Worm (Caenorhabditis elegans) whole organism, L4 larva: Measurements from ENCODE around the gene romo-1.
A peak's percentile ranks its signal among the peaks of the same experiment; 100 is the strongest.

Experiments
- F49E8.2 ChIP-seq: sonication (generic microtip); optimal IDR thresholded peaks from 2 replicates; lab custom pipeline; 2016; ENCODE audit warnings: missing compliant biosample characterization, mild to moderate bottlenecking, missing genetic modification characterization, borderline replicate concordance
- T20F7.1 ChIP-seq: fragments of 200-800 bp; sonication (Bioruptor generic); optimal IDR thresholded peaks from 2 replicates; lab custom pipeline; 2018; ENCODE audit warnings: mild to moderate bottlenecking, missing genetic modification characterization, missing compliant biosample characterization
- T26A8.4 ChIP-seq: fragments of 200-800 bp; sonication (Bioruptor generic); IDR thresholded peaks from 2 replicates; pipeline ENCODE4 v1.3.6; 2022; ENCODE audit warnings: missing genetic modification characterization, missing compliant biosample characterization
- Y75B8A.6 ChIP-seq: fragments of 200-800 bp; sonication (Bioruptor generic); IDR thresholded peaks from 2 replicates; pipeline ENCODE4 v1.3.6; 2022; ENCODE audit warnings: missing genetic modification reagents, missing genetic modification characterization, missing compliant biosample characterization
- aha-1 ChIP-seq: fragments of 150-350 bp; peaks from one replicate; lab custom pipeline; 2014; ENCODE audit warnings: missing biosample characterization, missing genetic modification characterization
- ama-1 ChIP-seq: fragments of 150-350 bp; optimal IDR thresholded peaks from 2 replicates; lab custom pipeline; 2014; ENCODE audit warnings: inconsistent platforms, mixed read lengths
- arid-1 ChIP-seq: fragments of 200-800 bp; sonication (Bioruptor generic); conservative IDR thresholded peaks from 2 replicates; pipeline ENCODE4 v1.3.6; 2022; ENCODE audit warnings: missing genetic modification reagents, missing genetic modification characterization, missing compliant biosample characterization
- ceh-44 ChIP-seq: fragments of 200-800 bp; sonication (Bioruptor generic); IDR thresholded peaks from 2 replicates; pipeline ENCODE4 v1.3.6; 2022; ENCODE audit warnings: missing genetic modification reagents, missing genetic modification characterization, missing compliant biosample characterization
- ceh-82 ChIP-seq: sonication (generic microtip); optimal IDR thresholded peaks from 2 replicates; lab custom pipeline; 2017; ENCODE audit warnings: missing biosample characterization, missing genetic modification characterization
- ces-1 ChIP-seq: fragments of 150-350 bp; sonication (generic microtip); optimal IDR thresholded peaks from 4 replicates; lab custom pipeline; 2014; ENCODE audit warnings: missing biosample characterization, missing genetic modification reagents, missing genetic modification characterization
- cey-2 ChIP-seq: sonication (generic microtip); optimal IDR thresholded peaks from 3 replicates; lab custom pipeline; 2017; ENCODE audit warnings: missing genetic modification characterization, mild to moderate bottlenecking, missing compliant biosample characterization, antibody characterized with exemption, borderline replicate concordance; ENCODE audit not compliant: insufficient read depth
- daf-19 ChIP-seq: fragments of 200-800 bp; sonication (Bioruptor generic); conservative IDR thresholded peaks from 2 replicates; pipeline ENCODE4 v1.3.6; 2022; ENCODE audit warnings: missing genetic modification characterization, missing compliant biosample characterization
- dmd-6 ChIP-seq: fragments of 200-800 bp; sonication (Bioruptor generic); IDR thresholded peaks from 2 replicates; pipeline ENCODE4 v1.3.6; 2022; ENCODE audit warnings: missing genetic modification reagents, missing genetic modification characterization, missing compliant biosample characterization
- dmd-9 ChIP-seq: fragments of 200-800 bp; sonication (Bioruptor generic); IDR thresholded peaks from 2 replicates; pipeline ENCODE4 v1.3.6; 2022; ENCODE audit warnings: missing genetic modification reagents, missing genetic modification characterization, missing compliant biosample characterization
- dpl-1 ChIP-seq: fragments of 150-350 bp; optimal IDR thresholded peaks from 2 replicates; lab custom pipeline; 2014; ENCODE audit warnings: missing biosample characterization, missing genetic modification reagents, missing genetic modification characterization
- dve-1 ChIP-seq: sonication (generic microtip); optimal IDR thresholded peaks from 2 replicates; lab custom pipeline; 2017; ENCODE audit warnings: antibody characterized with exemption, mild to moderate bottlenecking, missing genetic modification characterization, missing compliant biosample characterization; ENCODE audit not compliant: insufficient read depth
- fkh-10 ChIP-seq: fragments of 150-350 bp; optimal IDR thresholded peaks from 2 replicates; lab custom pipeline; 2014; ENCODE audit warnings: missing biosample characterization, missing genetic modification reagents, missing genetic modification characterization
- hif-1 ChIP-seq, 2 experiments: sonication (generic microtip); optimal IDR thresholded peaks; 2 replicates each; lab custom pipeline; 2016 to 2017; ENCODE audit warnings: missing compliant biosample characterization in 2 of 2, missing genetic modification characterization in 2 of 2, missing genetic modification reagents in 2 of 2, missing genotype in 2 of 2, mild to moderate bottlenecking in 1 of 2
- hlh-11 ChIP-seq: fragments of 200-800 bp; sonication (Bioruptor generic); optimal IDR thresholded peaks from 2 replicates; lab custom pipeline; 2018; ENCODE audit warnings: mild to moderate bottlenecking, missing genetic modification characterization, missing compliant biosample characterization
- hlh-30 ChIP-seq: sonication (generic microtip); optimal IDR thresholded peaks from 2 replicates; lab custom pipeline; 2017; ENCODE audit warnings: antibody characterized with exemption, mild to moderate bottlenecking, missing genetic modification characterization, missing compliant biosample characterization; ENCODE audit not compliant: insufficient read depth
- lin-1 ChIP-seq: fragments of 200-800 bp; sonication (Bioruptor generic); IDR thresholded peaks from 2 replicates; pipeline ENCODE4 v1.3.6; 2022; ENCODE audit warnings: missing genetic modification reagents, missing genetic modification characterization, missing compliant biosample characterization
- lin-13 ChIP-seq: fragments of 150-350 bp; optimal IDR thresholded peaks from 2 replicates; lab custom pipeline; 2014; ENCODE audit warnings: missing biosample characterization, missing genetic modification reagents, missing genetic modification characterization
- lsy-2 ChIP-seq, 2 experiments: fragments of 150-350 bp in 1 of 2; sonication (generic microtip) in 1 of 2; optimal IDR thresholded peaks; 2 replicates each; lab custom pipeline; 2014 to 2017; ENCODE audit warnings: missing biosample characterization in 2 of 2, missing genetic modification characterization in 2 of 2
- madf-9 ChIP-seq: fragments of 200-800 bp; sonication (Bioruptor generic); conservative IDR thresholded peaks from 2 replicates; pipeline ENCODE4 v1.3.6; 2022; ENCODE audit warnings: missing genetic modification reagents, missing genetic modification characterization, missing compliant biosample characterization
- mdl-1 ChIP-seq, 2 experiments: fragments of 150-350 bp in 1 of 2; sonication (generic microtip) in 1 of 2; optimal IDR thresholded peaks; 2 replicates each; lab custom pipeline; 2014 to 2017; ENCODE audit warnings: missing biosample characterization in 2 of 2, missing genetic modification characterization in 2 of 2
- nhr-10 ChIP-seq: fragments of 150-350 bp; optimal IDR thresholded peaks from 2 replicates; lab custom pipeline; 2014; ENCODE audit warnings: missing biosample characterization, missing genetic modification characterization
- nhr-11 ChIP-seq: fragments of 150-350 bp; optimal IDR thresholded peaks from 2 replicates; lab custom pipeline; 2014; ENCODE audit warnings: missing biosample characterization, missing genetic modification characterization
- nhr-25 ChIP-seq: sonication (generic microtip); optimal IDR thresholded peaks from 2 replicates; lab custom pipeline; 2017; ENCODE audit warnings: missing genetic modification characterization, mild to moderate bottlenecking, missing compliant biosample characterization, antibody characterized with exemption, moderate library complexity, borderline replicate concordance; ENCODE audit not compliant: insufficient read depth
- nhr-28 ChIP-seq: fragments of 150-350 bp; optimal IDR thresholded peaks from 2 replicates; lab custom pipeline; 2014; ENCODE audit warnings: missing biosample characterization, missing genetic modification characterization
- nhr-41 ChIP-seq: fragments of 200-800 bp; sonication (Bioruptor generic); IDR thresholded peaks from 2 replicates; pipeline ENCODE4 v1.3.6; 2022; ENCODE audit warnings: missing genetic modification reagents, missing genetic modification characterization, missing compliant biosample characterization
- nhr-48 ChIP-seq: sonication (generic microtip); optimal IDR thresholded peaks from 2 replicates; lab custom pipeline; 2016; ENCODE audit warnings: mild to moderate bottlenecking, missing genetic modification characterization, missing compliant biosample characterization
- saeg-2 ChIP-seq: fragments of 200-800 bp; sonication (Bioruptor generic); IDR thresholded peaks from 2 replicates; pipeline ENCODE4 v1.3.6; 2022; ENCODE audit warnings: missing genetic modification reagents, missing genetic modification characterization, missing compliant biosample characterization
- skn-1 ChIP-seq: fragments of 150-350 bp; optimal IDR thresholded peaks from 2 replicates; lab custom pipeline; 2014; ENCODE audit warnings: missing biosample characterization, missing genetic modification characterization
- tag-97 ChIP-seq: fragments of 200-800 bp; sonication (Bioruptor generic); IDR thresholded peaks from 2 replicates; pipeline ENCODE4 v1.3.6; 2022; ENCODE audit warnings: missing genetic modification characterization, missing compliant biosample characterization
- unc-39 ChIP-seq: sonication (generic microtip); optimal IDR thresholded peaks from 2 replicates; lab custom pipeline; 2017; ENCODE audit warnings: missing biosample characterization, missing genetic modification characterization
- zag-1 ChIP-seq: fragments of 150-350 bp; optimal IDR thresholded peaks from 2 replicates; lab custom pipeline; 2014; ENCODE audit warnings: missing biosample characterization, missing genetic modification characterization
- zip-2 ChIP-seq: fragments of 150-350 bp; optimal IDR thresholded peaks from 2 replicates; lab custom pipeline; 2014; ENCODE audit warnings: missing biosample characterization, missing genetic modification characterization
- ztf-11 ChIP-seq: fragments of 150-350 bp; optimal IDR thresholded peaks from 2 replicates; lab custom pipeline; 2014; ENCODE audit warnings: missing biosample characterization, missing genetic modification characterization
- ztf-7 ChIP-seq: fragments of 150-350 bp; optimal IDR thresholded peaks from 2 replicates; lab custom pipeline; 2014; ENCODE audit warnings: missing biosample characterization, missing genetic modification characterization

romo-1 gene

DNA sequence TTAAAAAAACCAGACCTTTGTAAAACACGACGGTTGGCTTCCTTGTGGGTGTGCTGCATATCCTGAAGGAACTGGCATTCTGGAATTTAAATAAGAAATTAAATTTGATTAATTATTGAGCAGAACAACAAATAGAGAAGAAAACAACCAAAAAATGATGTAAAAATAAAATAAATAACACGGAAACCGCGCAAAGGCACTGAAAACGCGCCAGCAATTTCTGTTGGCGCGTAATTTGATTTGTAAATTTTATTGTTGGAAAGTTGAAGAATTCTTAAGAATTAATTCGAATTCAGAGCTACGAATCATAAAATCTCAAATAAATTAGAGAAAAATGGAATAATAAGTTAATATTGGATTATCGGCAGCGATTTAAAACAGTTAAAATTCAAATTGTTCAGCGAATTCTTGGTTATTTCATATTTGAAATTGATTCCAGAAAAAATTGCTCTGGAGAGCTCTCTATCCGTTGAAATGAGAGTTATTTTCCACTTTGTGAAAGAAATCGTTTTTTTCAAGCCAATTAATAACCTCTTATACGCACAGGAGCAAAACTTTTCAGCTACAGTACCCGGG is at the start of gene romo-1 (continued):
- TF ChIP-seq lsy-2 (tag; optimal IDR thresholded peaks at IDR 0.05; lab: Kevin White, UChicago) (peak in 1 of 2 experiments; percentile 90), nhr-11 (tag; lab: Kevin White, UChicago) (peak; percentile 10), ceh-44 (no peak), T26A8.4 (GFP tag; lab: Robert Waterston, UW) (no peak), nhr-25 (no peak), aha-1 (tag; lab: Kevin White, UChicago) (peak; percentile 47), T20F7.1 (GFP tag; lab: Kevin White, UChicago) (no peak), nhr-41 (no peak), hlh-11 (tag; lab: Kevin White, UChicago) (peak; percentile 34), unc-39 (tag; lab: Kevin White, UChicago) (no peak), nhr-28 (tag; lab: Kevin White, UChicago) (no peak), zip-2 (tag; lab: Kevin White, UChicago) (no peak), cey-2 (tag; lab: Kevin White, UChicago) (no peak), fkh-10 (GFP tag; lab: Kevin White, UChicago) (peak; percentile 6), daf-19 (GFP tag; lab: Robert Waterston, UW) (no peak)

- TF ChIP-seq T26A8.4 (GFP tag; lab: Robert Waterston, UW) = no peak
- TF ChIP-seq nhr-10 = no peak
- TF ChIP-seq Y75B8A.6 (GFP tag; lab: Robert Waterston, UW) = no peak
- TF ChIP-seq skn-1 (tag; lab: Kevin White, UChicago) = no peak
- no peak for TF ChIP-seq dve-1 (tag; lab: Kevin White, UChicago)
- TF ChIP-seq saeg-2 (GFP tag; lab: Robert Waterston, UW) = no peak
- no peak for TF ChIP-seq zag-1 (tag; lab: Kevin White, UChicago)
- TF ChIP-seq ztf-11 (tag; lab: Kevin White, UChicago) = no peak
- TF ChIP-seq dmd-6 = no peak
- TF ChIP-seq nhr-48 = no peak
- TF ChIP-seq ama-1 (lab: Kevin White, UChicago) = no peak
- no peak for TF ChIP-seq dmd-9 (GFP tag; lab: Robert Waterston, UW)
- TF ChIP-seq ztf-7 = no peak
- TF ChIP-seq nhr-41 = no peak
- TF ChIP-seq dpl-1 = no peak
- no peak for TF ChIP-seq mdl-1 (tag; optimal IDR thresholded peaks at IDR 0.05; lab: Kevin White, UChicago)
- TF ChIP-seq unc-39 (tag; lab: Kevin White, UChicago) = no peak
- TF ChIP-seq nhr-28 (tag; lab: Kevin White, UChicago) = no peak
- TF ChIP-seq daf-19 (GFP tag; lab: Robert Waterston, UW) = no peak
- TF ChIP-seq, all 104 proteins: peak for 0
Measured at ce11 chrII:13285729-13286128, 48.0 kb upstream of the romo-1 start, which contains the start of gene ztf-22. ztf-22 (minus strand) TSS chrII:13285829.

DNA sequence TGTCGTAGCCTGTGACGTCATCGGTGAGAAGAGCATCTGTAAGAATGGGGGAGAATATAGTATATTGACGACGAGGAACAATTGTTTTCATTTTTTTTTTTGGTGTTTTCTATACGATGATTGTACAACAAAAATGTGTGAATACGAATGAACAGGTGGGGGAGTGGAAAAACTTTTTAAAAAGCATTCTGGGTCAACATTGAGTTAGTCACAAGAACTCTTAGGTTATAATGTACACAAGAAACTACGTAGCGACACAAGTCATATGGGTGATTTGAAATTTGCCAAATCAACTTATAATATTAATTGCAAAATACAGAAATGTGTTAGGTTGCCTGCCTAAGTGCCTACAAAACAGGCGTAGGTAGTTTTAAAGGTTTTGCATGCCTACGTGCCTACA is 46.4 kb upstream of the romo-1 start:
- TF ChIP-seq T20F7.1 (GFP tag; lab: Kevin White, UChicago) (no peak), nhr-25 (no peak), madf-9 (GFP tag; lab: Robert Waterston, UW) (no peak), ceh-82 (tag; lab: Kevin White, UChicago) (no peak), hif-1 (tag; optimal IDR thresholded peaks at IDR 0.05; lab: Kevin White, UChicago) (no peak), ztf-7 (no peak), saeg-2 (GFP tag; lab: Robert Waterston, UW) (no peak), lsy-2 (tag; optimal IDR thresholded peaks at IDR 0.05; lab: Kevin White, UChicago) (no peak), hlh-30 (no peak), tag-97 (no peak), aha-1 (tag; lab: Kevin White, UChicago) (no peak), arid-1 (GFP tag; lab: Robert Waterston, UW) (no peak), lin-13 (GFP tag; lab: Kevin White, UChicago) (no peak), F49E8.2 (tag; lab: Kevin White, UChicago) (no peak), ces-1 (GFP tag; lab: Kevin White, UChicago) (no peak), lin-1 (GFP tag; lab: Robert Waterston, UW) (no peak), ztf-11 (tag; lab: Kevin White, UChicago) (no peak)
